Fruit fly (Drosophila melanogaster) whole organism, embryonic: ENCODE results near the gene CG13252.

Experiments
- Aef1 ChIP-seq: fragments of 200-800 bp; sonication (Bioruptor generic); IDR thresholded peaks from 3 replicates; pipeline ENCODE4 v1.3.6; 2022; ENCODE audit warnings: missing biosample characterization, missing genetic modification characterization
- Bdp1 ChIP-seq: fragments of 200-800 bp; sonication (Bioruptor generic); optimal IDR thresholded peaks from 3 replicates; lab custom pipeline; 2016; ENCODE audit warnings: missing biosample characterization, missing genetic modification characterization
- Bgb ChIP-seq: fragments of 200-800 bp; sonication (Bioruptor generic); IDR thresholded peaks from 2 replicates; pipeline ENCODE4 v1.3.6; 2022; ENCODE audit warnings: missing biosample characterization, missing genetic modification characterization; ENCODE audit not compliant: partially characterized antibody
- C15 ChIP-seq: fragments of 200-800 bp; sonication (Bioruptor generic); IDR thresholded peaks from 3 replicates; pipeline ENCODE4 v1.3.6; 2022; ENCODE audit warnings: missing biosample characterization, missing genetic modification characterization
- CG11093 ChIP-seq: fragments of 200-800 bp; sonication (Bioruptor generic); IDR thresholded peaks from 3 replicates; pipeline ENCODE4 v1.3.6; 2022; ENCODE audit warnings: missing biosample characterization, missing genetic modification characterization
- CG12071 ChIP-seq: fragments of 200-800 bp; sonication (Bioruptor generic); optimal IDR thresholded peaks from 3 replicates; lab custom pipeline; 2018; ENCODE audit warnings: missing biosample characterization, mild to moderate bottlenecking, missing genetic modification characterization
- CG12219 ChIP-seq: fragments of 200-800 bp; sonication (Bioruptor generic); optimal IDR thresholded peaks from 3 replicates; lab custom pipeline; 2018; ENCODE audit warnings: missing biosample characterization, mild to moderate bottlenecking, missing genetic modification characterization
- CG12744 ChIP-seq: fragments of 200-800 bp; sonication (Bioruptor generic); optimal IDR thresholded peaks from 2 replicates; lab custom pipeline; 2016; ENCODE audit warnings: missing biosample characterization, missing genetic modification characterization
- CG2129 ChIP-seq: fragments of 200-800 bp; sonication (Bioruptor generic); IDR thresholded peaks from 2 replicates; pipeline ENCODE4 v1.3.6; 2022; ENCODE audit warnings: missing biosample characterization, missing genetic modification characterization; ENCODE audit not compliant: partially characterized antibody
- CG2889 ChIP-seq: fragments of 200-800 bp; sonication (Bioruptor generic); IDR thresholded peaks from 3 replicates; pipeline ENCODE4 v1.3.6; 2022; ENCODE audit warnings: missing biosample characterization, missing genetic modification characterization
- CG31224 ChIP-seq: fragments of 200-800 bp; sonication (Bioruptor generic); IDR thresholded peaks from 2 replicates; pipeline ENCODE4 v1.3.6; 2022; ENCODE audit warnings: missing biosample characterization, missing genetic modification characterization
- CG31388 ChIP-seq: fragments of 200-800 bp; sonication (Bioruptor generic); optimal IDR thresholded peaks from 2 replicates; lab custom pipeline; 2016; ENCODE audit warnings: missing biosample characterization, missing genetic modification characterization
- CG4404 ChIP-seq: fragments of 200-800 bp; sonication (Bioruptor generic); IDR thresholded peaks from 2 replicates; pipeline ENCODE4 v1.3.6; 2022; ENCODE audit warnings: missing biosample characterization, missing genetic modification characterization
- CG4707 ChIP-seq: fragments of 200-800 bp; sonication (Bioruptor generic); optimal IDR thresholded peaks from 2 replicates; lab custom pipeline; 2018; ENCODE audit warnings: missing biosample characterization, mild to moderate bottlenecking, missing genetic modification characterization, moderate library complexity
- CG4854 ChIP-seq: fragments of 200-800 bp; sonication (Bioruptor generic); optimal IDR thresholded peaks from 2 replicates; lab custom pipeline; 2016; ENCODE audit warnings: missing biosample characterization, missing genetic modification characterization, inconsistent platforms
- CG6683 ChIP-seq: fragments of 200-800 bp; sonication (Bioruptor generic); optimal IDR thresholded peaks from 2 replicates; lab custom pipeline; 2017; ENCODE audit warnings: missing biosample characterization, mild to moderate bottlenecking, missing genetic modification characterization, missing genetic modification reagents
- CG7839 ChIP-seq: fragments of 200-800 bp; sonication (Bioruptor generic); optimal IDR thresholded peaks from 3 replicates; lab custom pipeline; 2018; ENCODE audit warnings: missing biosample characterization, mild to moderate bottlenecking, missing genetic modification characterization, moderate library complexity
- CG8924 ChIP-seq: fragments of 200-800 bp; optimal IDR thresholded peaks from 3 replicates; lab custom pipeline; 2019; ENCODE audit warnings: missing biosample characterization, mild to moderate bottlenecking, missing genetic modification characterization, moderate library complexity
- CG9727 ChIP-seq: fragments of 200-800 bp; sonication (Bioruptor generic); optimal IDR thresholded peaks from 3 replicates; lab custom pipeline; 2017; ENCODE audit warnings: missing biosample characterization, mild to moderate bottlenecking, missing genetic modification characterization
- CG9932 ChIP-seq: fragments of 200-800 bp; sonication (Bioruptor generic); IDR thresholded peaks from 2 replicates; pipeline ENCODE4 v1.3.6; 2022; ENCODE audit warnings: missing biosample characterization, missing genetic modification characterization
- CHES-1-like ChIP-seq: fragments of 200-800 bp; sonication (Bioruptor generic); optimal IDR thresholded peaks from 2 replicates; lab custom pipeline; 2016; ENCODE audit warnings: missing biosample characterization, missing genetic modification characterization
- ERR ChIP-seq: fragments of 200-800 bp; sonication (Bioruptor generic); optimal IDR thresholded peaks from 2 replicates; lab custom pipeline; 2016; ENCODE audit warnings: missing biosample characterization, missing genetic modification characterization
- Gsc ChIP-seq: fragments of 200-800 bp; sonication (Bioruptor generic); IDR thresholded peaks from 2 replicates; pipeline ENCODE4 v1.3.6; 2022; ENCODE audit warnings: missing biosample characterization, missing genetic modification characterization
- HLH3B ChIP-seq: fragments of 200-800 bp; sonication (Bioruptor generic); IDR thresholded peaks from 2 replicates; pipeline ENCODE4 v1.3.6; 2022; ENCODE audit warnings: missing biosample characterization, missing genetic modification characterization
- HmgD ChIP-seq: fragments of 200-800 bp; sonication (Bioruptor generic); optimal IDR thresholded peaks from 3 replicates; lab custom pipeline; 2016; ENCODE audit warnings: missing biosample characterization, missing genetic modification characterization
- Meics ChIP-seq: fragments of 200-800 bp; sonication (Bioruptor generic); optimal IDR thresholded peaks from 2 replicates; lab custom pipeline; 2017; ENCODE audit warnings: missing biosample characterization, mild to moderate bottlenecking, missing genetic modification characterization
- Myb ChIP-seq: fragments of 200-800 bp; sonication (Bioruptor generic); optimal IDR thresholded peaks from 2 replicates; lab custom pipeline; 2016; ENCODE audit warnings: missing biosample characterization, missing genetic modification characterization
- NC2α ChIP-seq: fragments of 200-800 bp; sonication (Bioruptor generic); optimal IDR thresholded peaks from 2 replicates; lab custom pipeline; 2016; ENCODE audit warnings: missing biosample characterization, missing genetic modification characterization
- Pdp1 ChIP-seq, 2 experiments: fragments of 200-800 bp; sonication (Bioruptor generic); optimal IDR thresholded peaks; 3 replicates each; lab custom pipeline; 2016; ENCODE audit warnings: missing biosample characterization in 2 of 2, missing genetic modification characterization in 2 of 2, mild to moderate bottlenecking in 1 of 2, moderate library complexity in 1 of 2
- Spps ChIP-seq: fragments of 200-800 bp; sonication (Bioruptor generic); optimal IDR thresholded peaks from 2 replicates; lab custom pipeline; 2018; ENCODE audit warnings: missing biosample characterization, mild to moderate bottlenecking, missing genetic modification characterization
- abd-A ChIP-seq: fragments of 200-800 bp; sonication (Bioruptor generic); optimal IDR thresholded peaks from 3 replicates; lab custom pipeline; 2019; ENCODE audit warnings: missing biosample characterization, mild to moderate bottlenecking, missing genetic modification characterization, moderate library complexity
- bcd ChIP-seq: fragments of 200-800 bp; sonication (Bioruptor generic); optimal IDR thresholded peaks from 2 replicates; lab custom pipeline; 2017; ENCODE audit warnings: missing biosample characterization, mild to moderate bottlenecking, missing genetic modification characterization
- bigmax ChIP-seq: fragments of 200-800 bp; sonication (Bioruptor generic); optimal IDR thresholded peaks from 2 replicates; lab custom pipeline; 2018; ENCODE audit warnings: missing biosample characterization, mild to moderate bottlenecking, missing genetic modification characterization
- br ChIP-seq: fragments of >200 bp; optimal IDR thresholded peaks from 2 replicates; lab custom pipeline; 2017
- chinmo ChIP-seq: fragments of 200-800 bp; sonication (Bioruptor generic); IDR thresholded peaks from 4 replicates; pipeline ENCODE4 v1.3.6; 2022; ENCODE audit warnings: missing biosample characterization, missing genetic modification characterization; ENCODE audit not compliant: partially characterized antibody
- croc ChIP-seq: fragments of 200-800 bp; sonication (Bioruptor generic); conservative IDR thresholded peaks from 3 replicates; pipeline ENCODE4 v1.3.6; 2022; ENCODE audit warnings: missing biosample characterization, missing genetic modification characterization
- dmrt11E ChIP-seq: fragments of 200-800 bp; sonication (Bioruptor generic); optimal IDR thresholded peaks from 3 replicates; lab custom pipeline; 2018; ENCODE audit warnings: missing biosample characterization, mild to moderate bottlenecking, missing genetic modification characterization, moderate library complexity
- en ChIP-seq: fragments of 200-800 bp; sonication (Bioruptor generic); optimal IDR thresholded peaks from 2 replicates; lab custom pipeline; 2016; ENCODE audit warnings: missing biosample characterization, missing genetic modification characterization
- fd102C ChIP-seq: fragments of 200-800 bp; sonication (Bioruptor generic); optimal IDR thresholded peaks from 2 replicates; lab custom pipeline; 2018; ENCODE audit warnings: missing biosample characterization, mild to moderate bottlenecking, missing genetic modification characterization, moderate library complexity
- fru ChIP-seq: fragments of >200 bp; optimal IDR thresholded peaks from 2 replicates; lab custom pipeline; 2017
- hth ChIP-seq: fragments of >200 bp; optimal IDR thresholded peaks from 2 replicates; lab custom pipeline; 2017; ENCODE audit warnings: inconsistent platforms
- jing ChIP-seq: fragments of 200-800 bp; sonication (Bioruptor generic); optimal IDR thresholded peaks from 2 replicates; lab custom pipeline; 2018; ENCODE audit warnings: missing biosample characterization, mild to moderate bottlenecking, missing genetic modification characterization
- klu ChIP-seq: fragments of 200-800 bp; sonication (Bioruptor generic); IDR thresholded peaks from 2 replicates; pipeline ENCODE4 v1.3.6; 2022; ENCODE audit warnings: missing biosample characterization, missing genetic modification characterization
- mirr ChIP-seq: fragments of 200-800 bp; sonication (Bioruptor generic); optimal IDR thresholded peaks from 3 replicates; lab custom pipeline; 2018; ENCODE audit warnings: missing biosample characterization, mild to moderate bottlenecking, missing genetic modification characterization
- oc ChIP-seq: fragments of 200-800 bp; sonication (Bioruptor generic); optimal IDR thresholded peaks from 2 replicates; lab custom pipeline; 2018; ENCODE audit warnings: missing biosample characterization, mild to moderate bottlenecking, missing genetic modification characterization, moderate library complexity
- p53 ChIP-seq: fragments of 200-800 bp; sonication (Bioruptor generic); optimal IDR thresholded peaks from 2 replicates; lab custom pipeline; 2016; ENCODE audit warnings: missing biosample characterization, missing genetic modification characterization
- pzg ChIP-seq: fragments of 200-800 bp; sonication (Bioruptor generic); optimal IDR thresholded peaks from 3 replicates; lab custom pipeline; 2018; ENCODE audit warnings: missing biosample characterization, mild to moderate bottlenecking, missing genetic modification characterization, moderate library complexity
- sens-2 ChIP-seq: fragments of 200-800 bp; sonication (Bioruptor generic); IDR thresholded peaks from 2 replicates; pipeline ENCODE4 v1.3.6; 2022; ENCODE audit warnings: missing biosample characterization, missing genetic modification characterization
- shn ChIP-seq: fragments of 200-800 bp; sonication (Bioruptor generic); optimal IDR thresholded peaks from 3 replicates; lab custom pipeline; 2016; ENCODE audit warnings: missing biosample characterization, missing genetic modification characterization
- sna ChIP-seq: fragments of 200-800 bp; sonication (Bioruptor generic); IDR thresholded peaks from 2 replicates; pipeline ENCODE4 v1.3.6; 2022; ENCODE audit warnings: missing biosample characterization, missing genetic modification characterization; ENCODE audit not compliant: partially characterized antibody
- sr ChIP-seq: fragments of 200-800 bp; sonication (Bioruptor generic); IDR thresholded peaks from 3 replicates; pipeline ENCODE4 v1.3.6; 2022; ENCODE audit warnings: missing biosample characterization, missing genetic modification characterization
- stc ChIP-seq: fragments of 200-800 bp; sonication (Bioruptor generic); IDR thresholded peaks from 2 replicates; pipeline ENCODE4 v1.3.6; 2022; ENCODE audit warnings: missing biosample characterization, missing genetic modification characterization
- tin ChIP-seq: fragments of 200-800 bp; sonication (Bioruptor generic); optimal IDR thresholded peaks from 3 replicates; lab custom pipeline; 2016; ENCODE audit warnings: missing biosample characterization, missing genetic modification characterization

The CG13252 gene

dm6 chr3L:20711397-20711796 lies 19.0 kb upstream of the CG13252 start (continued):
- TF ChIP-seq en (GFP tag; lab: Kevin White, UChicago): peak; percentile 57
- no peak for TF ChIP-seq bigmax (GFP tag; lab: Kevin White, UChicago)
- no peak for TF ChIP-seq Gsc (GFP tag; lab: Robert Waterston, UW)
- TF ChIP-seq oc (tag; lab: Kevin White, UChicago): no peak
- peak; percentile 22 for TF ChIP-seq HmgD (GFP tag; lab: Kevin White, UChicago)
- peak; percentile 2 for TF ChIP-seq mirr
- peak; percentile 79 for TF ChIP-seq Bgb (GFP tag; lab: Robert Waterston, UW)
- peak; percentile 53 for TF ChIP-seq CG12219 (GFP tag; lab: Kevin White, UChicago)
- TF ChIP-seq Pdp1 (GFP tag; optimal IDR thresholded peaks at IDR 0.05; lab: Kevin White, UChicago): peak; percentile 62 to 99
- no peak for TF ChIP-seq hth (lab: Kevin White, UChicago)
- TF ChIP-seq sna (GFP tag; lab: Robert Waterston, UW): no peak
- TF ChIP-seq shn (GFP tag; lab: Kevin White, UChicago): peak; percentile 59
- TF ChIP-seq p53 (GFP tag; lab: Kevin White, UChicago): no peak
- no peak for TF ChIP-seq CG6683
- no peak for TF ChIP-seq fru (lab: Kevin White, UChicago)
- TF ChIP-seq CG2889: no peak
- no peak for TF ChIP-seq CG12071 (GFP tag; lab: Kevin White, UChicago)
- peak; percentile 66 for TF ChIP-seq fd102C (GFP tag; lab: Kevin White, UChicago)
- peak; percentile 36; the same call in 1 of the 3 replicates for TF ChIP-seq croc (GFP tag; lab: Robert Waterston, UW)
- TF ChIP-seq bcd (GFP tag; lab: Kevin White, UChicago): peak; percentile 68
- no peak for TF ChIP-seq CG4404 (GFP tag; lab: Robert Waterston, UW)
- peak; percentile 54 for TF ChIP-seq tin (GFP tag; lab: Kevin White, UChicago)
- TF ChIP-seq abd-A (tag; lab: Kevin White, UChicago): no peak
- TF ChIP-seq br (lab: Kevin White, UChicago): no peak
- TF ChIP-seq sr: no peak
- TF ChIP-seq Meics: peak; percentile 65
- no peak for TF ChIP-seq CG31388 (GFP tag; lab: Kevin White, UChicago)
- TF ChIP-seq CG7839 (tag; lab: Kevin White, UChicago): peak; percentile 67
- no peak for TF ChIP-seq CG2129
- no peak for TF ChIP-seq CG12744
- TF ChIP-seq CG4707 (GFP tag; lab: Kevin White, UChicago): peak; percentile 44
- peak; percentile 35 for TF ChIP-seq jing (GFP tag; lab: Kevin White, UChicago)
- peak; percentile 2 for TF ChIP-seq Spps
- no peak for TF ChIP-seq CG11093 (GFP tag; lab: Robert Waterston, UW)
- TF ChIP-seq C15: no peak
- peak; percentile 60 for TF ChIP-seq CG9932 (GFP tag; lab: Robert Waterston, UW)
- TF ChIP-seq CG8924 (tag; lab: Kevin White, UChicago): peak; percentile 41
- no peak for TF ChIP-seq stc (GFP tag; lab: Robert Waterston, UW)
- no peak for TF ChIP-seq pzg (GFP tag; lab: Kevin White, UChicago)
- TF ChIP-seq CG31224 (GFP tag; lab: Robert Waterston, UW): 0 out of 2 replicates have a peak, but pooled peaks have one; percentile 24
- no peak for TF ChIP-seq sens-2 (GFP tag; lab: Robert Waterston, UW)
- TF ChIP-seq Bdp1 (GFP tag; lab: Kevin White, UChicago): peak; percentile 24
- no peak for TF ChIP-seq klu (GFP tag; lab: Robert Waterston, UW)
- no peak for TF ChIP-seq Aef1 (GFP tag; lab: Robert Waterston, UW)
- TF ChIP-seq CG9727 (GFP tag; lab: Kevin White, UChicago): peak; percentile 69
- TF ChIP-seq NC2α (GFP tag; lab: Kevin White, UChicago): no peak
- peak; percentile 24 for TF ChIP-seq CHES-1-like (GFP tag; lab: Kevin White, UChicago)
- TF ChIP-seq Myb (GFP tag; lab: Kevin White, UChicago): peak; percentile 20
- TF ChIP-seq ERR (GFP tag; lab: Kevin White, UChicago): no peak
- peak; percentile 63 for TF ChIP-seq dmrt11E (tag; lab: Kevin White, UChicago)
- TF ChIP-seq CG4854: peak; percentile 64
- 0 out of 4 replicates have a peak, but pooled peaks have one; percentile 13 for TF ChIP-seq chinmo (GFP tag; lab: Robert Waterston, UW)
- TF ChIP-seq HLH3B: peak; percentile 40
